Worm (Caenorhabditis elegans) whole organism, midembryonic: Measurements from ENCODE around the gene F25B4.7.

Source experiments
- T22C8.4 ChIP-seq: fragments of 200-800 bp; sonication (Bioruptor generic); IDR thresholded peaks from 2 replicates; pipeline ENCODE4 v1.3.6; 2022; ENCODE audit warnings: missing genetic modification characterization, missing compliant biosample characterization
- cog-1 ChIP-seq: sonication (generic microtip); optimal IDR thresholded peaks from 2 replicates; lab custom pipeline; 2016; ENCODE audit warnings: missing genetic modification characterization, missing compliant biosample characterization
- flt-1 ChIP-seq: fragments of 200-800 bp; sonication (Bioruptor generic); IDR thresholded peaks from 2 replicates; pipeline ENCODE4 v1.3.6; 2022; ENCODE audit warnings: missing genetic modification characterization, missing compliant biosample characterization
- klf-2 ChIP-seq: fragments of 200-800 bp; sonication (Bioruptor generic); conservative IDR thresholded peaks from 2 replicates; pipeline ENCODE4 v1.3.6; 2022; ENCODE audit warnings: missing genetic modification reagents, missing genetic modification characterization, missing compliant biosample characterization
- med-1 ChIP-seq: sonication (generic microtip); optimal IDR thresholded peaks from 2 replicates; lab custom pipeline; 2017; ENCODE audit warnings: missing genetic modification characterization, mild to moderate bottlenecking, missing compliant biosample characterization, antibody characterized with exemption, missing genetic modification reagents; ENCODE audit not compliant: insufficient read depth
- ref-1 ChIP-seq: fragments of 200-800 bp; sonication (Bioruptor generic); conservative IDR thresholded peaks from 2 replicates; pipeline ENCODE4 v1.3.6; 2022; ENCODE audit warnings: missing genetic modification reagents, missing genetic modification characterization, missing compliant biosample characterization
- tab-1 ChIP-seq: fragments of 200-800 bp; sonication (Bioruptor generic); IDR thresholded peaks from 2 replicates; pipeline ENCODE4 v1.3.6; 2022; ENCODE audit warnings: missing genetic modification characterization, missing compliant biosample characterization
- ztf-23 ChIP-seq: fragments of 200-800 bp; sonication (Bioruptor generic); IDR thresholded peaks from 2 replicates; pipeline ENCODE4 v1.3.6; 2022; ENCODE audit warnings: missing genetic modification reagents, missing genetic modification characterization, missing compliant biosample characterization
- ztf-29 ChIP-seq: fragments of 200-800 bp; sonication (Bioruptor generic); IDR thresholded peaks from 2 replicates; pipeline ENCODE4 v1.3.6; 2022; ENCODE audit warnings: missing genetic modification reagents, missing genetic modification characterization, missing compliant biosample characterization

Gene F25B4.7

DNA sequence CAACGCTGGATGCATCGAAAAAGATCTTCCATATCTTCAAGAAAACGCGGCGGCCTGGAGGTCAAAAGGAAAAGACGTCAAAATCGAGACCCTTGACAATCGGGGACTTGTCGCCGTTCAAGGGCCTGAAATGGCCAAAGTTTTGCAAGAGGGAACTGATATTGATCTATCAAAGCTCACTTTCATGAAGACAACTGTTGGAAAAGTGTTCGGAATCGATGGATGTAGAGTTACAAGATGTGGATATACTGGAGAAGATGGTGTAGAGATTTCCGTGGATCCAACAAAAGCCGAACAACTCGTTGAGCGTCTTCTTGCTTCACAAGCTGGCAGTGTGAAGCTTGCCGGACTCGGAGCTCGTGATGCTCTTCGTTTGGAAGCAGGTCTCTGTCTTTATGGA, 26.5 kb upstream of the F25B4.7 start:
- no peak for TF ChIP-seq ztf-23 (GFP tag; lab: Robert Waterston, UW)
- no peak for TF ChIP-seq ztf-29 (GFP tag; lab: Robert Waterston, UW)
- no peak for TF ChIP-seq med-1
- no peak for TF ChIP-seq T22C8.4 (GFP tag; lab: Robert Waterston, UW)
- TF ChIP-seq cog-1 (tag; lab: Kevin White, UChicago), result no peak
- no peak for TF ChIP-seq flt-1 (GFP tag; lab: Robert Waterston, UW)
- no peak for TF ChIP-seq tab-1 (GFP tag; lab: Robert Waterston, UW)
- TF ChIP-seq ref-1 (GFP tag; lab: Robert Waterston, UW), result no peak
- no peak for TF ChIP-seq klf-2 (GFP tag; lab: Robert Waterston, UW)

DNA sequence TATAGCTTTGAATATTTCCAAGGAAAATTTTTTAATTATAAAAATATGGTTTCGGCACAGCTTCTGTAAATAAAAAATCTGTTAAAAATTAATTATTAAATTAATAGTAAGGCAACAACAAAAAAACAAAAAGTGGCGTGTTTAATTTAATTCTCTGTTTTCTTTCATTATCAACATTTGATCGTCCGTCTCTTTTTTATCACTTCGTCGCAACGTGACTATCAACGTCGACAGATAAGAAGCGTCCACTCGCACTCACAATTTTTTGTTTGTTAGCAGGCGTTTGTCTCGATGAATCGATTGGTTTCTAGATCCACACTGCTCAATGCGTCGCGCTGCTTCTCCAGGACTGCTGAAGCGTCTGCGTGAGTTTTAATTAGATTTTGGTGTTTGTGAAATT, 25.6 kb upstream of the F25B4.7 start, which contains the start of gene gcst-1:
gcst-1 (plus strand) TSS at position 277 of the 400 bp plus-strand sequence.
- no peak for TF ChIP-seq cog-1 (tag; lab: Kevin White, UChicago)
- no peak for TF ChIP-seq ref-1 (GFP tag; lab: Robert Waterston, UW)
- TF ChIP-seq ztf-23 (GFP tag; lab: Robert Waterston, UW), result no peak
- no peak for TF ChIP-seq tab-1 (GFP tag; lab: Robert Waterston, UW)
- no peak for TF ChIP-seq med-1
- TF ChIP-seq klf-2 (GFP tag; lab: Robert Waterston, UW), result no peak
- no peak for TF ChIP-seq flt-1 (GFP tag; lab: Robert Waterston, UW)
- no peak for TF ChIP-seq T22C8.4 (GFP tag; lab: Robert Waterston, UW)
- TF ChIP-seq ztf-29 (GFP tag; lab: Robert Waterston, UW), result no peak

DNA sequence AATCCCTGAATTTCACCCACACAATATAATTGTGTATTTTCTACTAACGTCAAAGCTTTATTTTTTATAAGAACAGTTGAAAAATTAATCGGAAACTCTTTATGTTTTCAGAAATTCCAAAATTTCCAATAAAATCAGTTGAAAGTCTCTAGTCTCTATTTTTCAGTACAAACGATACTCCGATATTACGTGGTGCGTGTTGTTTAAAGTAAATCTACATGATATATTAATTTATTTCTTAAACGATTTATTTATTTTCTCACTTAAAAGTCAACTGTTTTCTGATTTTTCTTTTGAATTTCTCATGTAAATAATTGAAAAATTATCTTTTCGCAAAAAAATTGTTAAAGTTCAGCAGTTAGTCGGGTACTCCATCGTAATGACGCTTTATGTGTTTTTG, 25.2 kb upstream of the F25B4.7 start:
- TF ChIP-seq tab-1 (GFP tag; lab: Robert Waterston, UW) (no peak), T22C8.4 (GFP tag; lab: Robert Waterston, UW) (no peak), ref-1 (GFP tag; lab: Robert Waterston, UW) (no peak), ztf-29 (GFP tag; lab: Robert Waterston, UW) (no peak), klf-2 (GFP tag; lab: Robert Waterston, UW) (no peak), flt-1 (GFP tag; lab: Robert Waterston, UW) (no peak), cog-1 (tag; lab: Kevin White, UChicago) (no peak), med-1 (no peak), ztf-23 (GFP tag; lab: Robert Waterston, UW) (no peak)

DNA sequence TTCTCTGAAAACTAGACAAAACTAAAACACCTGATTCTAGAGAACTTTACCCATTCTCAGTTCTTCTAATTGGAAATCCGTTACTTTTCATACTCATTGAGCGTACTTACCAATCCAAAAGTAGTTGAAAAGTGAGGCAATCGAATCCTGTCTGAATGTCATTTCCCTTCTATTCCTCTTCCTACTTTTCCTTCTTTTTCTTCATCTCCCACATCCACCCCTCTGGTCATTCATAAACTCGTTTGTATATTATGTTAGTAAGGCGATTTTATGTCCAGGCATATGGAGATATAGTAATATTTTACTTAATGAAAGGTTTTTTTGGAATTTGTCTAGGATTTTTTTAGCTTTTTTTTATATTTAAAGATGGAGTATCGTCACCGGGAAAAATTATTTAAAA, 21.3 kb upstream of the F25B4.7 start:
- TF ChIP-seq T22C8.4 (GFP tag; lab: Robert Waterston, UW), result no peak
- TF ChIP-seq cog-1 (tag; lab: Kevin White, UChicago), result no peak
- no peak for TF ChIP-seq ref-1 (GFP tag; lab: Robert Waterston, UW)
- TF ChIP-seq flt-1 (GFP tag; lab: Robert Waterston, UW), result no peak
- no peak for TF ChIP-seq ztf-23 (GFP tag; lab: Robert Waterston, UW)
- no peak for TF ChIP-seq tab-1 (GFP tag; lab: Robert Waterston, UW)
- TF ChIP-seq klf-2 (GFP tag; lab: Robert Waterston, UW), result no peak
- TF ChIP-seq med-1, result no peak

DNA sequence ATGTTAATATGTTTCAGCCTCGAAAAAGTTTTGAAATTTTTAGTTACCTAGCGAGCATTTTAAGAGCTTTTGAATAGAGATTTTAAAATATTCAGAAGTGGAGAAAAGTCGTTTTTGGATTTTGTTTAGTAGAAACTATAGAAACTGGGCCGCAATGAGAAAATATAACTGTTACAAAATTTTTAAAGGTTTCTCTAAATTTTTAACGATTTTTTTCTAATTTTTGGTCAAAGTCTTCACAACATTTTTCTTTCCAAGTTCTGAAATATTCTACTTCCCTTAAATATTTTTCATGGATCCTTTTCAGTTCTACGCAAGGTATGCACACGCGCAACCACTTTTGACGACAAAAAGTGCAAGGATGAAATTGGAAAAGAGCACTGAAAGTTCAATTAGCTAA, 18.5 kb upstream of the F25B4.7 start, which contains the start of gene peli-1:
peli-1 (plus strand) TSS at position 301 of the 400 bp plus-strand sequence.
- TF ChIP-seq ztf-23 (GFP tag; lab: Robert Waterston, UW) (no peak), cog-1 (tag; lab: Kevin White, UChicago) (no peak), ref-1 (GFP tag; lab: Robert Waterston, UW) (no peak), ztf-29 (GFP tag; lab: Robert Waterston, UW) (no peak), T22C8.4 (GFP tag; lab: Robert Waterston, UW) (no peak), tab-1 (GFP tag; lab: Robert Waterston, UW) (no peak)

DNA sequence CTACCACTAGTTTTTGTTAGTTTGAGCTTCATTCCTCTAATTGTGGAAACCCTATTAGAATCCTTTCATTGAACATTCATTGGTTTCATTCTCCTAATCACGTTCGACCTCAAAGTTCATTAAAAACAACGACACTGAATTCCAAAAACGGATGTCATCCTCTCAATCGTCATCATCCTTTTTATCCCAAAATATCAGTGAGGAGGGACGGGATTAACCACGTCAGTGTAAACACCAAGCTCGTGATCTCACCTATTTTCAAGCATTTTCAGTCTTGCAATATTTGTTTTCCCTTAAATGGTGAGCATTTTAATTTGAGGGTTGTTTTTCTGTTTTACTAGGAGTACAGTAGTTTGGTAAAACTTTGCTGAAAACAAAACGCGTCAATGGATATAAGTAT, 17.4 kb upstream of the F25B4.7 start:
- TF ChIP-seq T22C8.4 (GFP tag; lab: Robert Waterston, UW), result no peak

DNA sequence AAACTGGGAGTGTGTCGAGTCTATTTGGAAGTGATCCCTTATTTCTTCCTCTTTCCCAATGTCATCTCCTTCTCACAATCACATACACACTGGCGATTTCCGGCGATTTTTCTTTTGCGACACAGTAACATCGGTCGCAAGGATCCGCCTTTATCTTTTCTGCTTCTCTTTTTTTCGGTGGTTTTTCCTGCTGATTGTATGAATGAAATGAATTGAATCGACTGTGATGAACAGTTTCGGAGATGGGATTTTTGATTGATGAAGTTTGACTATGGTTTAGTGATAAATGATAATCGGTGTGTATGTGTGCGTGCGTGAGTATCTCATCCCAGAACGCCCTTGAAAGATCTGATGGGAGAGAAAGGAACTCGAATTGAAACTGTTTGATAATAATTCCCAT, 14.1 kb upstream of the F25B4.7 start:
- TF ChIP-seq tab-1 (GFP tag; lab: Robert Waterston, UW), result no peak
- no peak for TF ChIP-seq cog-1 (tag; lab: Kevin White, UChicago)
- TF ChIP-seq med-1, result no peak
- TF ChIP-seq T22C8.4 (GFP tag; lab: Robert Waterston, UW), result no peak
- TF ChIP-seq ztf-29 (GFP tag; lab: Robert Waterston, UW), result no peak
- TF ChIP-seq klf-2 (GFP tag; lab: Robert Waterston, UW), result no peak
- TF ChIP-seq ztf-23 (GFP tag; lab: Robert Waterston, UW), result no peak
- no peak for TF ChIP-seq flt-1 (GFP tag; lab: Robert Waterston, UW)
- no peak for TF ChIP-seq ref-1 (GFP tag; lab: Robert Waterston, UW)

DNA sequence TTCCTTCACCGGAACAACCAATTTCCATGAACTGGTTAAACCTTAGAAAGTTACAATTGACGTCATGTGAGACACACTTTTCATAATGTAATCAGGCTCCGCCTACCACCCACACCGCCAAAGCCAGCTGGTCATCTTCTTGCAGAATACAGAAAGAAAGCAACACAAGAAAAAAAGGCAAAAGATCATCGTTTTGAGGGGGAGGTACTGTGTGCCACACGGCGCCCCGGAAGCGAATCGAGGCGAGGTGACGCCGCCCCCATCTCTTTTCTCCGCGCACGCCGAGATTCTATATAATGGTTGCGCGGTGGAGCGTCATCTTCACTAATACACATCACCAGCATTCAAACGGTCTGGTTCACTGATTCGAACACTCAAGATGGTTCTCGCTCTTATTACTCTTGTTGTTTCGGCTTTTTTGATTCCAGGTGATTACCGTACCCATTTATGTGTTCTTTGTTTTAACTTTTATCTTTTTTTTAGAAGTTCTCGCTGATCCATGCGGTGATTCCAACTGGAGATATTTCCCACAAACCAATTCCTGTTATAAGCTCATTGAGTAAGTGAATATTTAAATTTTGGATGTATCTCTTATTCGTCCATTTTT, 12.9 kb upstream of the F25B4.7 start, which contains the start of gene clec-1:
clec-1 (plus strand) TSS at position 320 of the 607 bp plus-strand sequence.
- no peak for TF ChIP-seq ztf-29 (GFP tag; lab: Robert Waterston, UW)
- no peak for TF ChIP-seq cog-1 (tag; lab: Kevin White, UChicago)
- no peak for TF ChIP-seq flt-1 (GFP tag; lab: Robert Waterston, UW)
- TF ChIP-seq T22C8.4 (GFP tag; lab: Robert Waterston, UW), result no peak
- no peak for TF ChIP-seq med-1
- TF ChIP-seq klf-2 (GFP tag; lab: Robert Waterston, UW), result no peak
- TF ChIP-seq tab-1 (GFP tag; lab: Robert Waterston, UW), result no peak
- no peak for TF ChIP-seq ref-1 (GFP tag; lab: Robert Waterston, UW)

DNA sequence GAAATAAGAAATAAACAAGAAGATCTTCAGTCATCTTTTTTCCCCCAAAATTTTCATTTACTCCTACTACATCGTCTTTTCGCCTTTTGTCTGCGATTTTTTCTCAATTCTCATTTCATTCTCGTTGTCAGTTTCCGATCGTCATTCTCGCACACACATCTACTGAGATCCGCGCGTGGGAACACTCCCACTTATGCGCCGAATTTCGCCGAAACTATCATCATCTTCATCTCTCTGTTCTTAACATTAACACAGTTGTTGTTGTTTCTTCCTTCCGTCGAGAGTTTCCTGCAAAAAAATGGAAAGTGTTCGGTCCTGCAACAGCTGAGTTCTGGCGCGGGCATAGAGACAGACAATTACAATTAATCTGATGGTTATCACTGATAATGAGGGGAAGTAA, 10.6 kb upstream of the F25B4.7 start:
- TF ChIP-seq klf-2 (GFP tag; lab: Robert Waterston, UW) (no peak), T22C8.4 (GFP tag; lab: Robert Waterston, UW) (no peak), ztf-29 (GFP tag; lab: Robert Waterston, UW) (no peak), med-1 (no peak), cog-1 (tag; lab: Kevin White, UChicago) (no peak), flt-1 (GFP tag; lab: Robert Waterston, UW) (no peak), ref-1 (GFP tag; lab: Robert Waterston, UW) (no peak), ztf-23 (GFP tag; lab: Robert Waterston, UW) (no peak), tab-1 (GFP tag; lab: Robert Waterston, UW) (no peak)
